Worm (Caenorhabditis elegans): ENCODE measurements around the gene ZK177.2.
A peak's percentile ranks its signal among the peaks of the same experiment; 100 is the strongest.

ZK177.2 gene

ce11 chrII:5498156-5498739 lies 20.8 kb upstream of the ZK177.2 start, which contains the start of the genes suex-1 and F12A10.9:
Gene suex-1, minus strand, starts transcription at chrII:5498256.
Gene F12A10.9, plus strand, starts transcription at chrII:5498689.
- no peak for TF ChIP-seq peb-1 (tag; optimal IDR thresholded peaks at IDR 0.05)
- TF ChIP-seq sma-3 (GFP tag; optimal IDR thresholded peaks at IDR 0.05): no peak
- no peak for TF ChIP-seq C34F6.9 (tag; optimal IDR thresholded peaks at IDR 0.05)
- no peak for TF ChIP-seq lin-13 (GFP tag; optimal IDR thresholded peaks at IDR 0.05)
- no peak for TF ChIP-seq egl-27 (tag; optimal IDR thresholded peaks at IDR 0.05)
- TF ChIP-seq skn-1 (tag; optimal IDR thresholded peaks at IDR 0.05): no peak
- TF ChIP-seq ztf-4 (tag; optimal IDR thresholded peaks at IDR 0.05): no peak
- TF ChIP-seq sem-4 (tag; optimal IDR thresholded peaks at IDR 0.05): no peak
- TF ChIP-seq ceh-16 (tag; optimal IDR thresholded peaks at IDR 0.05): no peak
- TF ChIP-seq unc-39 (tag; optimal IDR thresholded peaks at IDR 0.05): no peak
- TF ChIP-seq mbf-1 (tag; optimal IDR thresholded peaks at IDR 0.05): no peak
- no peak for TF ChIP-seq lin-11 (tag; optimal IDR thresholded peaks at IDR 0.05)
- no peak for TF ChIP-seq unc-55 (GFP tag; optimal IDR thresholded peaks at IDR 0.05)
- no peak for TF ChIP-seq Y55F3AM.14 (GFP tag; optimal IDR thresholded peaks at IDR 0.05)
- TF ChIP-seq aly-2 (tag; optimal IDR thresholded peaks at IDR 0.05): no peak

ce11 chrII:5500470-5500869 lies 18.5 kb upstream of the ZK177.2 start, which contains the start of gene fzy-1:
Gene fzy-1, plus strand, starts transcription at chrII:5500770.
- TF ChIP-seq fos-1 (tag; optimal IDR thresholded peaks at IDR 0.05) (no peak), sma-9 (GFP tag; optimal IDR thresholded peaks at IDR 0.05) (no peak), sma-9 (tag; optimal IDR thresholded peaks at IDR 0.05) (no peak), nhr-21 (tag; optimal IDR thresholded peaks at IDR 0.05) (no peak), nhr-129 (tag; optimal IDR thresholded peaks at IDR 0.05) (no peak), ama-1 (optimal IDR thresholded peaks at IDR 0.05) (no peak), lin-39 (tag; optimal IDR thresholded peaks at IDR 0.05) (no peak)

- TF ChIP-seq C34F6.9 (tag; optimal IDR thresholded peaks at IDR 0.05) (peak; percentile 33), skn-1 (tag; optimal IDR thresholded peaks at IDR 0.05) (no peak), nhr-12 (tag; optimal IDR thresholded peaks at IDR 0.05) (no peak), gmeb-1 (tag; optimal IDR thresholded peaks at IDR 0.05) (peak; percentile 70), lsy-2 (tag; optimal IDR thresholded peaks at IDR 0.05) (peak in 1 of 2 experiments; percentile 49), nhr-129 (tag; optimal IDR thresholded peaks at IDR 0.05) (peak; percentile 35)
These were observed 17.9 kb upstream of the ZK177.2 start, which contains the start of gene F12A10.8 for ce11 chrII:5500986-5501657. Gene F12A10.8, minus strand, starts transcription at chrII:5501064.

ce11 chrII:5503760-5504159 lies 15.2 kb upstream of the ZK177.2 start, which contains the start of gene cyp-44A1:
Gene cyp-44A1, plus strand, starts transcription at chrII:5504044.
- TF ChIP-seq ceh-16 (tag; optimal IDR thresholded peaks at IDR 0.05) (no peak), fos-1 (tag; optimal IDR thresholded peaks at IDR 0.05) (peak; percentile 2)

ce11 chrII:5505820-5506287 lies 13.2 kb upstream of the ZK177.2 start, which contains the start of gene npp-24:
Gene npp-24, plus strand, starts transcription at chrII:5505870.
- TF ChIP-seq dmd-4 (tag; optimal IDR thresholded peaks at IDR 0.05) (no peak), unc-55 (GFP tag; optimal IDR thresholded peaks at IDR 0.05) (peak; percentile 13), blmp-1 (tag; optimal IDR thresholded peaks at IDR 0.05; ENCODE audit: insufficient read depth) (peak; percentile 49), lsy-2 (tag; optimal IDR thresholded peaks at IDR 0.05) (peak in 1 of 2 experiments; percentile 38), C34F6.9 (tag; optimal IDR thresholded peaks at IDR 0.05) (peak; percentile 10), egl-27 (tag; optimal IDR thresholded peaks at IDR 0.05) (no peak)

ce11 chrII:5511417-5512353 lies 7.3 kb upstream of the ZK177.2 start:
- TF ChIP-seq mdl-1 (tag; optimal IDR thresholded peaks at IDR 0.05) (no peak), peb-1 (tag; optimal IDR thresholded peaks at IDR 0.05) (no peak), Y55F3AM.14 (GFP tag; optimal IDR thresholded peaks at IDR 0.05) (no peak), blmp-1 (tag; optimal IDR thresholded peaks at IDR 0.05; ENCODE audit: insufficient read depth) (peak; percentile 13), C34F6.9 (tag; optimal IDR thresholded peaks at IDR 0.05) (peak; percentile 83), lsy-2 (tag; optimal IDR thresholded peaks at IDR 0.05) (peak in 1 of 2 experiments; percentile 56), nhr-129 (tag; optimal IDR thresholded peaks at IDR 0.05) (peak; percentile 44), unc-55 (GFP tag; optimal IDR thresholded peaks at IDR 0.05) (peak; percentile 44), nhr-12 (tag; optimal IDR thresholded peaks at IDR 0.05) (no peak), nhr-11 (tag; optimal IDR thresholded peaks at IDR 0.05) (no peak)

Data from whole organism, L2 larva.